Worm (Caenorhabditis elegans) whole organism, dauer: ENCODE measurements around the gene mnr-1.

Experiments
- unc-62 ChIP-seq: sonication (generic microtip); optimal IDR thresholded peaks from 2 replicates; lab custom pipeline; 2017; ENCODE audit warnings: missing biosample characterization, missing genetic modification reagents, missing genetic modification characterization

Gene mnr-1

ce11 chrV:20654350-20654749, at the start of gene mnr-1:
Gene mnr-1, plus strand, starts transcription at chrV:20654650.
- no peak for TF ChIP-seq unc-62 (GFP tag; lab: Kevin White, UChicago)

- no peak for TF ChIP-seq unc-62 (GFP tag; lab: Kevin White, UChicago)
Observed at ce11 chrV:20606617-20607016, 47.8 kb upstream of the mnr-1 start, which contains the start of gene F46B3.23. Gene F46B3.23, minus strand, starts transcription at chrV:20606717.

- no peak for TF ChIP-seq unc-62 (GFP tag; lab: Kevin White, UChicago)
Observed at ce11 chrV:20608688-20609087, 45.8 kb upstream of the mnr-1 start, which contains the start of gene ttr-12. Gene ttr-12, minus strand, starts transcription at chrV:20608788.

- TF ChIP-seq unc-62 (GFP tag; lab: Kevin White, UChicago), result no peak
Observed at ce11 chrV:20609494-20609893, 45.0 kb upstream of the mnr-1 start, which contains the start of gene grd-2. Gene grd-2, plus strand, starts transcription at chrV:20609794.

ce11 chrV:20618632-20619031, 35.8 kb upstream of the mnr-1 start, which contains the start of gene F46B3.7:
Gene F46B3.7, minus strand, starts transcription at chrV:20618732.
- no peak for TF ChIP-seq unc-62 (GFP tag; lab: Kevin White, UChicago)

ce11 chrV:20623060-20623459, 31.4 kb upstream of the mnr-1 start, which contains the start of gene F46B3.8:
Gene F46B3.8, minus strand, starts transcription at chrV:20623160.
- TF ChIP-seq unc-62 (GFP tag; lab: Kevin White, UChicago), result no peak

ce11 chrV:20625260-20625659, 29.2 kb upstream of the mnr-1 start:
- TF ChIP-seq unc-62 (GFP tag; lab: Kevin White, UChicago), result no peak

ce11 chrV:20626043-20626761, 28.2 kb upstream of the mnr-1 start, which contains the start of the genes F46B3.9 and srz-18:
Gene F46B3.9, minus strand, starts transcription at chrV:20626143.
Gene srz-18, plus strand, starts transcription at chrV:20626711.
- no peak for TF ChIP-seq unc-62 (GFP tag; lab: Kevin White, UChicago)

- no peak for TF ChIP-seq unc-62 (GFP tag; lab: Kevin White, UChicago)
Observed at ce11 chrV:20631255-20631654, 23.2 kb upstream of the mnr-1 start, which contains the start of gene F46B3.14. Gene F46B3.14, minus strand, starts transcription at chrV:20631355.

ce11 chrV:20633619-20634018, 20.8 kb upstream of the mnr-1 start, which contains the start of gene F46B3.15:
Gene F46B3.15, minus strand, starts transcription at chrV:20633719.
- no peak for TF ChIP-seq unc-62 (GFP tag; lab: Kevin White, UChicago)

- no peak for TF ChIP-seq unc-62 (GFP tag; lab: Kevin White, UChicago)
Observed at ce11 chrV:20634330-20634729, 20.1 kb upstream of the mnr-1 start, which contains the start of gene F46B3.16. Gene F46B3.16, plus strand, starts transcription at chrV:20634630.

ce11 chrV:20636855-20637254, 17.6 kb upstream of the mnr-1 start, which contains the start of gene ttr-13:
Gene ttr-13, minus strand, starts transcription at chrV:20636955.
- no peak for TF ChIP-seq unc-62 (GFP tag; lab: Kevin White, UChicago)

- no peak for TF ChIP-seq unc-62 (GFP tag; lab: Kevin White, UChicago)
Observed at ce11 chrV:20638344-20638743, 16.1 kb upstream of the mnr-1 start, which contains the start of gene Y44A6B.3. Gene Y44A6B.3, minus strand, starts transcription at chrV:20638444.

ce11 chrV:20639294-20639693, 15.2 kb upstream of the mnr-1 start, which contains the start of gene srxa-14:
Gene srxa-14, plus strand, starts transcription at chrV:20639594.
- no peak for TF ChIP-seq unc-62 (GFP tag; lab: Kevin White, UChicago)

- TF ChIP-seq unc-62 (GFP tag; lab: Kevin White, UChicago), result no peak
Observed at ce11 chrV:20641896-20642295, 12.6 kb upstream of the mnr-1 start, which contains the start of gene srxa-15. Gene srxa-15, plus strand, starts transcription at chrV:20642196.

ce11 chrV:20645479-20645878, 9.0 kb upstream of the mnr-1 start:
- no peak for TF ChIP-seq unc-62 (GFP tag; lab: Kevin White, UChicago)
